Fruit fly (Drosophila melanogaster): ENCODE data around the gene CG42813.

The CG42813 gene

dm6 chr3R:27217465-27218059 is 10.8 kb downstream of the CG42813 start (continued):
- TF ChIP-seq CG11504 (tag; optimal IDR thresholded peaks at IDR 0.05) (peak; percentile 4), CG8388 (GFP tag; optimal IDR thresholded peaks at IDR 0.05) (peak; percentile 6), lola (GFP tag; optimal IDR thresholded peaks at IDR 0.05) (peak in 1 of 3 experiments; percentile 55), Oli (tag; optimal IDR thresholded peaks at IDR 0.05) (no peak), fd64A (GFP tag; optimal IDR thresholded peaks at IDR 0.05) (no peak), ssp (GFP tag; IDR thresholded peaks at IDR 0.05) (no peak), row (GFP tag; IDR thresholded peaks at IDR 0.05) (peak; percentile 46; the same call in 2 of the 3 replicates), H2.0 (GFP tag; IDR thresholded peaks at IDR 0.05) (0 out of 2 replicates have a peak, but pooled peaks have one; percentile 6), z (GFP tag; IDR thresholded peaks at IDR 0.05) (no peak), zfh1 (GFP tag; IDR thresholded peaks at IDR 0.05) (no peak), sim (GFP tag; IDR thresholded peaks at IDR 0.05) (no peak), sens-2 (GFP tag; IDR thresholded peaks at IDR 0.05) (no peak), chinmo (GFP tag; IDR thresholded peaks at IDR 0.05; ENCODE audit: partially characterized antibody) (no peak), nom (GFP tag; optimal IDR thresholded peaks at IDR 0.05) (peak; percentile 45)

dm6 chr3R:27214949-27215348 is 13.4 kb downstream of the CG42813 start:
- TF ChIP-seq slou (GFP tag; optimal IDR thresholded peaks at IDR 0.05) (no peak), TFAM (GFP tag; optimal IDR thresholded peaks at IDR 0.05) (no peak), Mad (GFP tag; optimal IDR thresholded peaks at IDR 0.05) (no peak), Myb (GFP tag; optimal IDR thresholded peaks at IDR 0.05) (no peak), nau (GFP tag; optimal IDR thresholded peaks at IDR 0.05) (no peak), D19A (tag; optimal IDR thresholded peaks at IDR 0.05) (peak; percentile 3)

- no peak for TF ChIP-seq CG2129 (GFP tag; IDR thresholded peaks at IDR 0.05; ENCODE audit: partially characterized antibody)
- TF ChIP-seq gcm (GFP tag; optimal IDR thresholded peaks at IDR 0.05), result no peak
- TF ChIP-seq gro (GFP tag; optimal IDR thresholded peaks at IDR 0.05), result peak; percentile 28
- TF ChIP-seq wor (GFP tag; IDR thresholded peaks at IDR 0.05), result no peak
- peak; percentile 96 for TF ChIP-seq abd-A (tag; optimal IDR thresholded peaks at IDR 0.05)
- 0 out of 3 replicates have a peak, but pooled peaks have one; percentile 23 for TF ChIP-seq CG3726 (GFP tag; IDR thresholded peaks at IDR 0.05)
- TF ChIP-seq chinmo (GFP tag; IDR thresholded peaks at IDR 0.05; ENCODE audit: partially characterized antibody), result 0 out of 4 replicates have a peak, but pooled peaks have one; percentile 62
- TF ChIP-seq vvl (GFP tag; IDR thresholded peaks at IDR 0.05), result peak; percentile 63
Measured at dm6 chr3R:27212979-27213580, 15.3 kb downstream of the CG42813 start.

DNA sequence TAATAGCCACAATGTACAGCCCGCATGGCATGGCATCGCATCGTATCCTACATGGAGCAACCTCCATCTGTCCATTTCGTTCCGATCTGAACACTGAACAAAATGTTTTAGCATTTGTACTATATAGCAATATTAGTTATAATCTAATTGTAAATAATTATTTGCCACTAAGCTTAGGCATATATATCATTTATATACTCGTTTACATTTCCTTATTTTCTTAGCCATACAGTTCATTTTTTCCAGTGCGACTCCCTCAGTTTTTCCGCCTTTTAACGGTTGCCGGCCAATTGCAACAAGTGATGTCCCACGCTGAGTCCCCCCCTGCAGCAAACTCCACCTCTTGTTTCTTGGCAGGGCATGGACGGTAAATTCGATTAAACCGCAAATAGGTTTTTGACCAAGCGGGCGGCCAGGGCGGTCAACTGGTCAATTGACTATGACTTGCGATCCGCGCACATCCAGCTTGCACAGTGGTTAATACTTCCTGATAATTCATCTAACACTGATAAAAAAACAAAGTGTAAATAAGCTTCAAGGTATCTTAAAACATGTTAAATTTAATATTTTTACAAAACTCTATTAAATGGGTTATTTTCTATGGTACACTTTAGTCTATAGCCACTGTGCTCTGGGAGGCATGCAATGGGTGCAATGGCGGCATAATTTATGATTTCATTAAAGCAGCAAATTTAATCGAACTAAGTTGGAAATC is 18.6 kb downstream of the CG42813 start:
- no peak for TF ChIP-seq prd (optimal IDR thresholded peaks at IDR 0.05)
- peak; percentile 20; the same call in 1 of the 3 replicates for TF ChIP-seq prd (GFP tag; IDR thresholded peaks at IDR 0.05)
- TF ChIP-seq CG17328 (GFP tag; IDR thresholded peaks at IDR 0.05), result no peak
- 0 out of 2 replicates have a peak, but pooled peaks have one; percentile 6 for TF ChIP-seq Ptx1 (GFP tag; IDR thresholded peaks at IDR 0.05)
- TF ChIP-seq jing (GFP tag; optimal IDR thresholded peaks at IDR 0.05), result no peak
- no peak for TF ChIP-seq eyg (GFP tag; optimal IDR thresholded peaks at IDR 0.05)
- TF ChIP-seq crc (GFP tag; optimal IDR thresholded peaks at IDR 0.05), result no peak
- no peak for TF ChIP-seq twi (tag; optimal IDR thresholded peaks at IDR 0.05)
- TF ChIP-seq sens (GFP tag), result peak; percentile 27
- TF ChIP-seq CG32532 (GFP tag; IDR thresholded peaks at IDR 0.05), result no peak
- TF ChIP-seq Nf-YB (GFP tag; optimal IDR thresholded peaks at IDR 0.05), result no peak
- no peak for TF ChIP-seq CG17568 (GFP tag; optimal IDR thresholded peaks at IDR 0.05)
- TF ChIP-seq da (GFP tag; optimal IDR thresholded peaks at IDR 0.05), result no peak
- TF ChIP-seq CG14860 (GFP tag; IDR thresholded peaks at IDR 0.05; ENCODE audit: partially characterized antibody), result no peak
- no peak for TF ChIP-seq Xrp1 (GFP tag; IDR thresholded peaks at IDR 0.05)
- TF ChIP-seq Spps (tag; optimal IDR thresholded peaks at IDR 0.05), result no peak
- no peak for TF ChIP-seq CG7786 (GFP tag; optimal IDR thresholded peaks at IDR 0.05)
- TF ChIP-seq fu2 (GFP tag; optimal IDR thresholded peaks at IDR 0.05), result no peak
